Worm (Caenorhabditis elegans) whole organism, L2 larva: ENCODE data around the gene F19F10.1.

Experiments used
- F13H6.1 ChIP-seq: sonication (generic microtip); optimal IDR thresholded peaks from 2 replicates; lab custom pipeline; 2016; ENCODE audit warnings: missing genetic modification characterization, missing compliant biosample characterization
- Y55F3AM.14 ChIP-seq: fragments of 200-800 bp; sonication (Bioruptor generic); optimal IDR thresholded peaks from 2 replicates; lab custom pipeline; 2018; ENCODE audit warnings: mild to moderate bottlenecking, missing genetic modification characterization, missing compliant biosample characterization
- ZK546.5 ChIP-seq: sonication (generic microtip); optimal IDR thresholded peaks from 2 replicates; lab custom pipeline; 2017; ENCODE audit warnings: missing biosample characterization, missing genetic modification characterization
- alr-1 ChIP-seq: fragments of 150-350 bp; optimal IDR thresholded peaks from 2 replicates; lab custom pipeline; 2014; ENCODE audit warnings: missing biosample characterization, missing genetic modification characterization
- aly-2 ChIP-seq: fragments of 150-350 bp; optimal IDR thresholded peaks from 2 replicates; lab custom pipeline; 2014; ENCODE audit warnings: missing biosample characterization, missing genetic modification characterization
- ama-1 ChIP-seq: fragments of 150-350 bp; optimal IDR thresholded peaks from 2 replicates; lab custom pipeline; 2018; ENCODE audit warnings: inconsistent platforms
- blmp-1 ChIP-seq: sonication (generic microtip); optimal IDR thresholded peaks from 2 replicates; lab custom pipeline; 2017; ENCODE audit warnings: missing genetic modification characterization, mild to moderate bottlenecking, missing compliant biosample characterization, antibody characterized with exemption, moderate library complexity; ENCODE audit not compliant: insufficient read depth
- ceh-16 ChIP-seq: fragments of 150-350 bp; optimal IDR thresholded peaks from 2 replicates; lab custom pipeline; 2014; ENCODE audit warnings: missing biosample characterization, missing genetic modification characterization
- ceh-82 ChIP-seq: fragments of 150-350 bp; optimal IDR thresholded peaks from 2 replicates; lab custom pipeline; 2014; ENCODE audit warnings: missing biosample characterization, missing genetic modification characterization
- crh-2 ChIP-seq: sonication (generic microtip); optimal IDR thresholded peaks from 2 replicates; lab custom pipeline; 2017; ENCODE audit warnings: missing biosample characterization, missing genetic modification characterization
- dmd-4 ChIP-seq: sonication (generic microtip); optimal IDR thresholded peaks from 2 replicates; lab custom pipeline; 2017; ENCODE audit warnings: missing biosample characterization, missing genetic modification characterization
- egl-27 ChIP-seq: sonication (generic microtip); optimal IDR thresholded peaks from 3 replicates; lab custom pipeline; 2017; ENCODE audit warnings: missing biosample characterization, missing genetic modification reagents, missing genetic modification characterization
- elt-1 ChIP-seq: fragments of 150-350 bp; optimal IDR thresholded peaks from 2 replicates; lab custom pipeline; 2014; ENCODE audit warnings: missing biosample characterization, missing genetic modification characterization
- elt-3 ChIP-seq: sonication (generic microtip); optimal IDR thresholded peaks from 2 replicates; lab custom pipeline; 2017; ENCODE audit warnings: missing biosample characterization, missing genetic modification characterization
- fos-1 ChIP-seq: fragments of 150-350 bp; optimal IDR thresholded peaks from 2 replicates; lab custom pipeline; 2014; ENCODE audit warnings: missing biosample characterization, missing genetic modification characterization
- gmeb-1 ChIP-seq: fragments of 150-350 bp; optimal IDR thresholded peaks from 2 replicates; lab custom pipeline; 2014; ENCODE audit warnings: missing biosample characterization, missing genetic modification characterization
- lin-11 ChIP-seq: fragments of 150-350 bp; sonication (generic microtip); optimal IDR thresholded peaks from 2 replicates; lab custom pipeline; 2014; ENCODE audit warnings: missing biosample characterization, missing genetic modification characterization, inconsistent platforms, mixed read lengths
- lin-39 ChIP-seq: fragments of 150-350 bp; optimal IDR thresholded peaks from 2 replicates; lab custom pipeline; 2014; ENCODE audit warnings: missing biosample characterization, missing genetic modification reagents, missing genetic modification characterization
- lsy-2 ChIP-seq, 2 experiments: fragments of 150-350 bp in 1 of 2; sonication (generic microtip) in 1 of 2; optimal IDR thresholded peaks; 2 replicates each; lab custom pipeline; 2014 to 2017; ENCODE audit warnings: missing biosample characterization in 2 of 2, missing genetic modification characterization in 2 of 2
- mab-5 ChIP-seq: fragments of 150-350 bp; optimal IDR thresholded peaks from 2 replicates; lab custom pipeline; 2014; ENCODE audit warnings: missing biosample characterization, missing genetic modification characterization
- mdl-1 ChIP-seq, 2 experiments: fragments of 150-350 bp in 1 of 2; sonication (generic microtip) in 1 of 2; optimal IDR thresholded peaks; 2 replicates each; lab custom pipeline; 2017; ENCODE audit warnings: missing biosample characterization in 2 of 2, missing genetic modification characterization in 2 of 2
- nhr-10 ChIP-seq: sonication (generic microtip); optimal IDR thresholded peaks from 2 replicates; lab custom pipeline; 2017; ENCODE audit warnings: missing biosample characterization, missing genetic modification characterization
- nhr-11 ChIP-seq: fragments of 150-350 bp; optimal IDR thresholded peaks from 2 replicates; lab custom pipeline; 2014; ENCODE audit warnings: missing biosample characterization, missing genetic modification characterization
- nhr-12 ChIP-seq: fragments of 150-350 bp; optimal IDR thresholded peaks from 2 replicates; lab custom pipeline; 2014; ENCODE audit warnings: missing biosample characterization, missing genetic modification characterization
- nhr-129 ChIP-seq: fragments of 150-350 bp; optimal IDR thresholded peaks from 2 replicates; lab custom pipeline; 2014; ENCODE audit warnings: missing biosample characterization, missing genetic modification characterization
- nhr-21 ChIP-seq: fragments of 150-350 bp; optimal IDR thresholded peaks from 2 replicates; lab custom pipeline; 2014; ENCODE audit warnings: missing biosample characterization, missing genetic modification characterization
- nhr-23 ChIP-seq: fragments of 150-350 bp; optimal IDR thresholded peaks from 2 replicates; lab custom pipeline; 2014; ENCODE audit warnings: missing biosample characterization, missing genetic modification reagents, missing genetic modification characterization
- nhr-6 ChIP-seq: fragments of 150-350 bp; optimal IDR thresholded peaks from 2 replicates; lab custom pipeline; 2014; ENCODE audit warnings: missing biosample characterization, missing genetic modification characterization
- nhr-77 ChIP-seq: fragments of 150-350 bp; optimal IDR thresholded peaks from 2 replicates; lab custom pipeline; 2014; ENCODE audit warnings: missing biosample characterization, missing genetic modification characterization
- peb-1 ChIP-seq: fragments of 150-350 bp; optimal IDR thresholded peaks from 2 replicates; lab custom pipeline; 2014; ENCODE audit warnings: missing biosample characterization, missing genetic modification characterization
- sem-4 ChIP-seq: fragments of 150-350 bp; optimal IDR thresholded peaks from 2 replicates; lab custom pipeline; 2014; ENCODE audit warnings: missing biosample characterization, missing genetic modification reagents, missing genetic modification characterization
- sma-9 ChIP-seq, 2 experiments: fragments of 150-350 bp in 1 of 2; sonication (generic microtip) in 1 of 2; optimal IDR thresholded peaks; 2 replicates each; lab custom pipeline; 2014 to 2016; ENCODE audit warnings: missing genetic modification characterization in 2 of 2, mild to moderate bottlenecking in 1 of 2, missing biosample characterization in 1 of 2, missing compliant biosample characterization in 1 of 2, missing genetic modification reagents in 1 of 2, moderate library complexity in 1 of 2
- snpc-4 ChIP-seq: fragments of 150-350 bp; optimal IDR thresholded peaks from 2 replicates; lab custom pipeline; 2014; ENCODE audit warnings: missing biosample characterization, missing genetic modification characterization
- unc-39 ChIP-seq: fragments of 150-350 bp; optimal IDR thresholded peaks from 2 replicates; lab custom pipeline; 2014; ENCODE audit warnings: missing biosample characterization, missing genetic modification characterization
- unc-62 ChIP-seq: fragments of 150-350 bp; optimal IDR thresholded peaks from 2 replicates; lab custom pipeline; 2014; ENCODE audit warnings: missing biosample characterization, missing genetic modification reagents, missing genetic modification characterization
- zag-1 ChIP-seq: fragments of 150-350 bp; optimal IDR thresholded peaks from 2 replicates; lab custom pipeline; 2014; ENCODE audit warnings: missing biosample characterization, missing genetic modification characterization
- ztf-4 ChIP-seq: fragments of 150-350 bp; optimal IDR thresholded peaks from 2 replicates; lab custom pipeline; 2014; ENCODE audit warnings: missing biosample characterization, missing genetic modification characterization

Gene F19F10.1

DNA sequence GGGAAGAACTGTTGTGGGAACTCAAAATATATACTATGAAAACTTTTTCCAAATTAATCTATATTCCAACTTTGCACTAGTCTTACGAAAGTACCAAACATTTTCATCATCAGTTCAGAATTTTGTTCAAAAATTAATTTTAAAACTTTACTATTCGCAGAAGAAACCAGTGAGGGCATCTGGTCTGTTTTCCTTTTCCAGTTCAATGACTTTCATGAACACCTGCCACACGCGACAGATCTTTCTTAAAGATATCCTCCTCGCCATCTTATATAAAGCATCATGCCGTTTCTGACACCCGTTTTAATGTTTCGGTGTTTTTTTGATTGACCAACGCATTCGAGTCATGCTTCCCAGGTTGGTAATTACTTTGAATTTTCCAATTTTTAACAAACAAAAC is 30.1 kb upstream of the F19F10.1 start, which contains the start of gene C54F6.3:
TSS of gene C54F6.3 (plus strand) at position 301 of the 400 bp plus-strand sequence.
- TF ChIP-seq dmd-4 (tag; lab: Kevin White, UChicago) (no peak), nhr-12 (no peak), unc-62 (no peak), nhr-6 (tag; lab: Kevin White, UChicago) (no peak), sem-4 (tag; lab: Kevin White, UChicago) (no peak), elt-1 (tag; lab: Kevin White, UChicago) (no peak), nhr-23 (tag; lab: Kevin White, UChicago) (no peak), zag-1 (no peak), nhr-10 (no peak), mab-5 (tag; lab: Kevin White, UChicago) (no peak), egl-27 (tag; lab: Kevin White, UChicago) (no peak), ceh-82 (no peak)

ce11 chrV:7538018-7538417 is 25.0 kb upstream of the F19F10.1 start, which contains the start of gene C54F6.12:
Gene C54F6.12 (minus strand): TSS chrV:7538118.
- no peak for TF ChIP-seq lsy-2 (tag; optimal IDR thresholded peaks at IDR 0.05; lab: Kevin White, UChicago)
- TF ChIP-seq lin-39 (tag; lab: Kevin White, UChicago) = no peak
- no peak for TF ChIP-seq unc-62
- no peak for TF ChIP-seq lin-11 (tag; lab: Kevin White, UChicago)
- no peak for TF ChIP-seq gmeb-1 (tag; lab: Kevin White, UChicago)
- no peak for TF ChIP-seq ama-1 (lab: Kevin White, UChicago)
- no peak for TF ChIP-seq peb-1 (tag; lab: Kevin White, UChicago)
- no peak for TF ChIP-seq nhr-77 (tag; lab: Kevin White, UChicago)
- TF ChIP-seq nhr-11 = no peak
- TF ChIP-seq nhr-21 (tag; lab: Kevin White, UChicago) = no peak
- no peak for TF ChIP-seq sma-9 (GFP tag; optimal IDR thresholded peaks at IDR 0.05; lab: Kevin White, UChicago)
- TF ChIP-seq sma-9 (tag; optimal IDR thresholded peaks at IDR 0.05; lab: Kevin White, UChicago) = no peak
- no peak for TF ChIP-seq mdl-1 (tag; optimal IDR thresholded peaks at IDR 0.05; lab: Kevin White, UChicago)
- TF ChIP-seq nhr-12 = no peak
- no peak for TF ChIP-seq ZK546.5
- TF ChIP-seq fos-1 (tag; lab: Kevin White, UChicago) = no peak

DNA sequence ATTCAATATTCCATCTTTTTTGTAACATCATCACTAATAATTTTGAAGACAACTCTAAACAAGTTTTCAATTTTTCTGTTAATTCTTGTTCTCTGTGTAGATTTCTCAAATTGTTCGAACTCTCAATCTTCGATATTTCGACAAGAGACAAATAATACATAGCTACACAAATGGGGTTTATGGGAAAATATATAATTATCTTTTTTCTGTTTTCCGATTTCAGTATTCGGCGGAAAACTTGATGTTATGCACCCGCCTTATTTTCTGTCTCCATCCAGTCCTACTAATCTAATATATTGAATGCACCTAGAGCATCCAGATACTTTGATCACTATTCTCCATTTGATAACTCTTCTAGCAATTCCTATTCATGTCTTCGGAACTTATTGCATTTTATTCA is 24.0 kb upstream of the F19F10.1 start, which contains the start of gene srh-268:
TSS of gene srh-268 (plus strand) at position 301 of the 400 bp plus-strand sequence.
- TF ChIP-seq unc-39 (no peak), nhr-12 (no peak), alr-1 (no peak), nhr-6 (tag; lab: Kevin White, UChicago) (no peak), ceh-16 (no peak), ama-1 (lab: Kevin White, UChicago) (no peak), elt-3 (no peak), snpc-4 (tag; lab: Kevin White, UChicago) (no peak), mab-5 (tag; lab: Kevin White, UChicago) (no peak), aly-2 (tag; lab: Kevin White, UChicago) (no peak), ZK546.5 (no peak), F13H6.1 (tag; lab: Kevin White, UChicago) (no peak), nhr-129 (tag; lab: Kevin White, UChicago) (no peak), Y55F3AM.14 (no peak), egl-27 (tag; lab: Kevin White, UChicago) (no peak)

DNA sequence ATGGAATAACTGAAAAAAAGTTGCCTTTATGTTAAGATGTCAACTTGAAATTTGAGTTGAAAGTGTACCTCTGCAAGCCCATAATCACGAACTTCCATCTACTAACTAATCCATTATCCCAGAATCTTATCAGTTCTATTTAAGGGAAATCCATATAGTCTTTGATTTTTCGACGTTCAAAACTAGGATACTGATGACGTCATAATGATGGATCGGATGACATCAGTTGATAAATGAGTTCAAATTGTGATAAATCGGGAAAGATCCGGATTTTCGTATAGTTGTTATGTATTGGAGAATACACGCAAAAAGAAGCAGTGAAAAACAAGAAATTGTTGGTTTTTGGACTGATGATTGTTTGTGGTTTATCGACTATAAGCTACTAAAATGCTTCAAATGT is 19.3 kb upstream of the F19F10.1 start:
- TF ChIP-seq nhr-21 (tag; lab: Kevin White, UChicago) (peak; percentile 69), sma-9 (GFP tag; optimal IDR thresholded peaks at IDR 0.05; lab: Kevin White, UChicago) (peak; percentile 2), sma-9 (tag; optimal IDR thresholded peaks at IDR 0.05; lab: Kevin White, UChicago) (no peak), ceh-16 (no peak)

DNA sequence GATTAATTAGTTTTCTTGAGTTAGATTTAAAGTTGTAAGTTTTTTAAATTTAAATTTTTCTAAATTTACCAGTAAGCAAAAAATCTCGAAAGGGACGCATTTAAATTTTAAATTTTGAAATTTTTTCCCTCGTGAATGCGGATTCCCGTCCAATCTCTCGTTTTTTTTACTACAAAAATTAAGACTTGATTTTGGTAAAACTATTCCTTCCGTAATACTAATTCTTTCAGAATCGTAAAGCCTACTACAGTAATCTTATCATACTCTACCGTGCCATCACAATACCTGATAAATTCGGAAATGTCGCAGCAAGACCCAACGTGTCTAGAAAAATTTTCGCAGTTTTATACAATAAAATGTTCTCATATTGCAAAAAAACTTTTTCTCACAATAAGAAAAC is 17.9 kb upstream of the F19F10.1 start, which contains the start of the genes C54F6.19 and nhx-3:
TSS of gene C54F6.19 (plus strand) at position 301 of the 400 bp plus-strand sequence.
TSS of gene nhx-3 (minus strand) at position 337 of the 400 bp plus-strand sequence.
- TF ChIP-seq crh-2 = no peak
- TF ChIP-seq nhr-12 = no peak
- TF ChIP-seq nhr-23 (tag; lab: Kevin White, UChicago) = no peak
- no peak for TF ChIP-seq nhr-11
- TF ChIP-seq elt-3 = no peak
- no peak for TF ChIP-seq unc-39
- TF ChIP-seq blmp-1 (tag; lab: Kevin White, UChicago) = no peak
- TF ChIP-seq zag-1 = no peak
- no peak for TF ChIP-seq dmd-4 (tag; lab: Kevin White, UChicago)
- no peak for TF ChIP-seq ztf-4 (tag; lab: Kevin White, UChicago)
- no peak for TF ChIP-seq lsy-2 (tag; optimal IDR thresholded peaks at IDR 0.05; lab: Kevin White, UChicago)
- TF ChIP-seq sem-4 (tag; lab: Kevin White, UChicago) = no peak
- no peak for TF ChIP-seq mdl-1 (tag; optimal IDR thresholded peaks at IDR 0.05; lab: Kevin White, UChicago)
